Fruit fly (Drosophila melanogaster) S2 (cell line): ENCODE results near the gene Axud1.

Experiments used
- CG8478 ChIP-seq: fragments of >200 bp; optimal IDR thresholded peaks from 2 replicates; lab custom pipeline; 2018
- CTCF ChIP-seq, 2 experiments: fragments of >200 bp; optimal IDR thresholded peaks; 2 replicates each; lab custom pipeline; 2018

DNA sequence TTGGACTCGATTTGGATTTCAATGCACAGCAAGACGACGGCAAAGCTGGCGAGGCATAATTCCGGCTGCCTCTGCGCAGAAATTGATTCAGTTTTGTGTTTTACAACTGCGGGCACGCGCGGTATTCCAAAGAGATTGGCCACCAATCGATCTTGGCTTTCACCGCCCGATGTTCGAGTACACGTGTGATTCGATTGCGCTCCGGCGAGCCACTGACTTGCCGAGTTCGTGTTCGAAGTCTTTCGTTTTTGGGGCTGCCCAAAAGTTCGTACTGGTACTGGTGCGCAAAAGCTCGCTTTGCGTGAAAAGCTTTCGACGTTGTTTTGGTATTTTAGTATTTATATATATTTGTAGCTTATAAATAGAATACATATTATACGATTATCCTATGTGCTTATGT is 50.0 kb downstream of the Axud1 start, which contains the start of gene CG18641:
- TF ChIP-seq CG8478 (lab: Kevin White, UChicago) (no peak), CTCF (optimal IDR thresholded peaks at IDR 0.05; lab: Kevin White, UChicago) (no peak)
